Worm (Caenorhabditis elegans): ENCODE data around the gene tag-314.

- no peak for TF ChIP-seq F49E8.2 (tag; optimal IDR thresholded peaks at IDR 0.05; ENCODE audit: insufficient read depth)
- TF ChIP-seq tlf-1 (GFP tag; optimal IDR thresholded peaks at IDR 0.05) = no peak
- TF ChIP-seq ccch-3 (GFP tag; optimal IDR thresholded peaks at IDR 0.05) = no peak
These were observed 49.2 kb downstream of the tag-314 start, which contains the start of gene AC3.12 for ce11 chrV:10379293-10379692.

Data from whole organism, young adult.